Worm (Caenorhabditis elegans) whole organism, L4 larva: ENCODE results near the gene F11G11.5.
A peak's percentile ranks its signal among the peaks of the same experiment; 100 is the strongest.

ENCODE experiments used
- F10B5.3 ChIP-seq: sonication (generic microtip); optimal IDR thresholded peaks from 2 replicates; lab custom pipeline; 2016; ENCODE audit warnings: mild to moderate bottlenecking, missing genetic modification characterization, missing compliant biosample characterization
- F49E8.2 ChIP-seq: sonication (generic microtip); optimal IDR thresholded peaks from 2 replicates; lab custom pipeline; 2016; ENCODE audit warnings: missing compliant biosample characterization, mild to moderate bottlenecking, missing genetic modification characterization, borderline replicate concordance
- R02D3.7 ChIP-seq: fragments of 150-350 bp; sonication (generic microtip); optimal IDR thresholded peaks from 3 replicates; lab custom pipeline; 2014; ENCODE audit warnings: missing biosample characterization, missing genetic modification characterization
- Y105C5A.15 ChIP-seq: fragments of 200-800 bp; sonication (Bioruptor generic); IDR thresholded peaks from 2 replicates; pipeline ENCODE4 v1.3.6; 2022; ENCODE audit warnings: missing genetic modification characterization, missing compliant biosample characterization
- aha-1 ChIP-seq: fragments of 150-350 bp; peaks from one replicate; lab custom pipeline; 2014; ENCODE audit warnings: missing biosample characterization, missing genetic modification characterization
- attf-4 ChIP-seq: sonication (generic microtip); optimal IDR thresholded peaks from 3 replicates; lab custom pipeline; 2017; ENCODE audit warnings: missing biosample characterization, missing genetic modification characterization
- ceh-62 ChIP-seq: sonication (generic microtip); optimal IDR thresholded peaks from 2 replicates; lab custom pipeline; 2017; ENCODE audit warnings: missing biosample characterization, missing genetic modification characterization
- ceh-82 ChIP-seq: sonication (generic microtip); optimal IDR thresholded peaks from 2 replicates; lab custom pipeline; 2017; ENCODE audit warnings: missing biosample characterization, missing genetic modification characterization
- ctbp-1 ChIP-seq: fragments of 200-800 bp; sonication (Bioruptor generic); IDR thresholded peaks from 2 replicates; pipeline ENCODE4 v1.3.6; 2022; ENCODE audit warnings: missing genetic modification reagents, missing genetic modification characterization, missing compliant biosample characterization
- dmd-9 ChIP-seq: fragments of 200-800 bp; sonication (Bioruptor generic); IDR thresholded peaks from 2 replicates; pipeline ENCODE4 v1.3.6; 2022; ENCODE audit warnings: missing genetic modification reagents, missing genetic modification characterization, missing compliant biosample characterization
- duxl-1 ChIP-seq: sonication (generic microtip); optimal IDR thresholded peaks from 2 replicates; lab custom pipeline; 2016; ENCODE audit warnings: mild to moderate bottlenecking, missing genetic modification characterization, moderate library complexity, missing compliant biosample characterization; ENCODE audit not compliant: poor library complexity
- egl-27 ChIP-seq: sonication (generic microtip); optimal IDR thresholded peaks from 3 replicates; lab custom pipeline; 2017; ENCODE audit warnings: missing biosample characterization, missing genetic modification reagents, missing genetic modification characterization
- egl-43 ChIP-seq: fragments of 200-800 bp; sonication (Bioruptor generic); IDR thresholded peaks from 2 replicates; pipeline ENCODE4 v1.3.6; 2022; ENCODE audit warnings: missing genetic modification reagents, missing genetic modification characterization, missing compliant biosample characterization
- fkh-10 ChIP-seq: fragments of 150-350 bp; optimal IDR thresholded peaks from 2 replicates; lab custom pipeline; 2014; ENCODE audit warnings: missing biosample characterization, missing genetic modification reagents, missing genetic modification characterization
- gei-8 ChIP-seq: fragments of 200-800 bp; sonication (Bioruptor generic); optimal IDR thresholded peaks from 2 replicates; lab custom pipeline; 2018; ENCODE audit warnings: mild to moderate bottlenecking, missing genetic modification characterization, missing compliant biosample characterization
- hmg-1.1 ChIP-seq: fragments of 200-800 bp; sonication (Bioruptor generic); IDR thresholded peaks from 2 replicates; pipeline ENCODE4 v1.3.6; 2022; ENCODE audit warnings: missing genetic modification reagents, missing genetic modification characterization, missing compliant biosample characterization
- lim-7 ChIP-seq: fragments of 200-800 bp; sonication (Bioruptor generic); IDR thresholded peaks from 2 replicates; pipeline ENCODE4 v1.3.6; 2022; ENCODE audit warnings: missing genetic modification characterization, missing compliant biosample characterization
- lin-1 ChIP-seq: fragments of 200-800 bp; sonication (Bioruptor generic); IDR thresholded peaks from 2 replicates; pipeline ENCODE4 v1.3.6; 2022; ENCODE audit warnings: missing genetic modification reagents, missing genetic modification characterization, missing compliant biosample characterization
- lin-29 ChIP-seq: fragments of 200-800 bp; sonication (Bioruptor generic); IDR thresholded peaks from 2 replicates; pipeline ENCODE4 v1.3.6; 2022; ENCODE audit warnings: missing genetic modification reagents, missing genetic modification characterization, missing compliant biosample characterization
- lin-38 ChIP-seq: fragments of 200-800 bp; sonication (Bioruptor generic); IDR thresholded peaks from 2 replicates; pipeline ENCODE4 v1.3.6; 2022; ENCODE audit warnings: missing genetic modification reagents, missing genetic modification characterization, missing compliant biosample characterization
- lir-3 ChIP-seq: sonication (generic microtip); optimal IDR thresholded peaks from 2 replicates; lab custom pipeline; 2016; ENCODE audit warnings: mild to moderate bottlenecking, missing genetic modification characterization, missing compliant biosample characterization
- madf-5 ChIP-seq, 2 experiments: fragments of 200-800 bp; sonication (Bioruptor generic); IDR thresholded peaks; 2 replicates each; pipeline ENCODE4 v1.3.6; 2022; ENCODE audit warnings: missing compliant biosample characterization in 2 of 2, missing genetic modification characterization in 2 of 2
- madf-9 ChIP-seq: fragments of 200-800 bp; sonication (Bioruptor generic); conservative IDR thresholded peaks from 2 replicates; pipeline ENCODE4 v1.3.6; 2022; ENCODE audit warnings: missing genetic modification reagents, missing genetic modification characterization, missing compliant biosample characterization
- nhr-10 ChIP-seq: fragments of 150-350 bp; optimal IDR thresholded peaks from 2 replicates; lab custom pipeline; 2014; ENCODE audit warnings: missing biosample characterization, missing genetic modification characterization
- nhr-28 ChIP-seq: fragments of 150-350 bp; optimal IDR thresholded peaks from 2 replicates; lab custom pipeline; 2014; ENCODE audit warnings: missing biosample characterization, missing genetic modification characterization
- nhr-76 ChIP-seq: fragments of 150-350 bp; optimal IDR thresholded peaks from 2 replicates; lab custom pipeline; 2014; ENCODE audit warnings: missing biosample characterization, missing genetic modification characterization
- rbr-2 ChIP-seq: sonication (generic microtip); optimal IDR thresholded peaks from 2 replicates; lab custom pipeline; 2016; ENCODE audit warnings: missing genotype, missing genetic modification characterization, missing compliant biosample characterization
- set-16 ChIP-seq: fragments of 200-800 bp; sonication (Bioruptor generic); IDR thresholded peaks from 2 replicates; pipeline ENCODE4 v1.3.6; 2022; ENCODE audit warnings: missing genetic modification reagents, missing genetic modification characterization, missing compliant biosample characterization
- snpc-1.2 ChIP-seq: fragments of 200-800 bp; sonication (Bioruptor generic); IDR thresholded peaks from 2 replicates; pipeline ENCODE4 v1.3.6; 2022; ENCODE audit warnings: missing genetic modification reagents, missing genetic modification characterization, missing compliant biosample characterization
- spr-3 ChIP-seq: fragments of 200-800 bp; sonication (Bioruptor generic); optimal IDR thresholded peaks from 2 replicates; lab custom pipeline; 2018; ENCODE audit warnings: mild to moderate bottlenecking, missing genetic modification characterization, missing compliant biosample characterization
- tag-97 ChIP-seq: fragments of 200-800 bp; sonication (Bioruptor generic); IDR thresholded peaks from 2 replicates; pipeline ENCODE4 v1.3.6; 2022; ENCODE audit warnings: missing genetic modification characterization, missing compliant biosample characterization

The F11G11.5 gene

DNA sequence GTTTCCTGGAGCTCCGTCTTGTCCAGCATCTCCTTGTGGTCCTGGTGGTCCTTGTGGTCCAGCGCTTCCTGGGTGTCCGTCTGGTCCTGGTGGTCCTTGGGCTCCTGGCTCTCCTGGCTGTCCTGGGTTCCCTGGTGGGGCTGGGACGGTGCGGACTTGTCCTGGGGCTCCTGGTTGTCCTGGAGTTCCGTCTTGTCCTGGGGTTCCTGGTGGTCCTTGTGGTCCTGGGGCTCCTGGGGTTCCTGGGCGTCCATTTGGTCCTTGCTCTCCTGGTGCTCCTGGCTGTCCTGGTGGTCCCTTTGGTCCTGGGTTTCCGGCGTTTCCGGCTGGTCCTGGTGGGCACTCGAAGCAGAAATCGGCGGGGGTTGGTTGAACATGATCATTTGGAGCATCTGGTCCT lies 9.1 kb downstream of the F11G11.5 start:
- TF ChIP-seq set-16 (GFP tag; lab: Robert Waterston, UW): peak; percentile 97
- TF ChIP-seq snpc-1.2 (GFP tag; lab: Robert Waterston, UW): 0 out of 2 replicates have a peak, but pooled peaks have one; percentile 23

DNA sequence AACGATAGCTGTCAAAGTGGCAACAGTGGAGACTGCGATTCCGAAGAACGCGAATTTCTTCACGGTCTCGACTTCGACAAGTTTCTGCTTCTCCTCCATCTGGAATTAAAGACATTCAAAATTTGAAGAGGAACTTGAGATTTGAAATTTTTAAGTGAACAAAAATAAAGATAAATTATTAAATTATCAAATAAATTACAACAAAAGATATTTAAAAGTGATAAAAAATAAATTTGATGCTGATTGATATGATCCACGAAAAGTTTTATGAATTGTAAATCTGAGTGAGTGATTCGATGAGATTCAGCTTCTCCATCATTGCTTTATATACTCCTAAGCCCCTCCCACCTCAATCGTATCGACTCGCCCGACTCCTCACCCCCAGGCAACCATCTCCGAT lies 9.8 kb downstream of the F11G11.5 start, which contains the start of gene col-17:
Gene col-17 (minus strand): TSS at position 101 of the 400 bp plus-strand sequence.
- TF ChIP-seq lir-3 (tag; lab: Kevin White, UChicago) (no peak), attf-4 (tag; lab: Kevin White, UChicago) (no peak), fkh-10 (GFP tag; lab: Kevin White, UChicago) (no peak), lim-7 (GFP tag; lab: Robert Waterston, UW) (no peak), madf-5 (GFP tag; IDR thresholded peaks at IDR 0.05; lab: Robert Waterston, UW) (no peak), tag-97 (GFP tag; lab: Robert Waterston, UW) (no peak), lin-38 (GFP tag; lab: Robert Waterston, UW) (no peak), snpc-1.2 (GFP tag; lab: Robert Waterston, UW) (no peak), lin-29 (no peak), F49E8.2 (tag; lab: Kevin White, UChicago) (no peak), nhr-28 (no peak), Y105C5A.15 (GFP tag; lab: Robert Waterston, UW) (no peak), ceh-82 (tag; lab: Kevin White, UChicago) (no peak), lin-1 (GFP tag; lab: Robert Waterston, UW) (no peak), rbr-2 (tag; lab: Kevin White, UChicago) (no peak)

DNA sequence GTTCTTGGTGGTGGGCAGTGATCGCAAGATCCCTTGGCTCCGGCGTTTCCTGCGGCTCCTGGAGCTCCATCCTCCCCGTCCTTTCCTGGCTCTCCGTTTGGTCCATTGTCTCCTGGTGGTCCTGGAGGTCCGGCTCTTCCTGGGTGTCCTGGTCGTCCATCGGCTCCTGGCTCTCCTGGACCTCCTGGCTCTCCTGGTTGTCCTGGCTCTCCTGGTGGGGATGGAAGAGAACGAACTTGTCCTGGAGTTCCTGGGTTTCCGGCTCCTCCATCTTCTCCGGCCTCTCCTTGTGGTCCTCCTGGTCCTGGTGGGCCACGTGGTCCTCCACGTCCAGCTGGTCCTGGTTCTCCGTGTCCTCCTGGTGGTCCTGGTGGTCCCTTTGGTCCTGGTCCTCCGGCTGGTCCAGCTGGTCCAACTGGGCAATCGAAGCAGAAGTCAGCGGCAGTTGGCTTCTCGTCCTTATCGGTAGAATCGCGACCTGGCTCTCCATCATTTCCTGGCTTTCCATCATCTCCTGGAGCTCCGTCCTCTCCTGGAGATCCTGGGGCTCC lies 12.1 kb downstream of the F11G11.5 start:
- TF ChIP-seq nhr-10 (tag; lab: Kevin White, UChicago) (no peak), set-16 (GFP tag; lab: Robert Waterston, UW) (peak; percentile 98), spr-3 (GFP tag; lab: Kevin White, UChicago) (no peak), lin-38 (GFP tag; lab: Robert Waterston, UW) (no peak), egl-43 (GFP tag; lab: Robert Waterston, UW) (0 out of 2 replicates have a peak, but pooled peaks have one; percentile 33), ctbp-1 (GFP tag; lab: Robert Waterston, UW) (0 out of 2 replicates have a peak, but pooled peaks have one; percentile 29), lim-7 (GFP tag; lab: Robert Waterston, UW) (no peak), F49E8.2 (tag; lab: Kevin White, UChicago) (no peak), gei-8 (no peak), madf-9 (GFP tag; lab: Robert Waterston, UW) (peak; percentile 2; the same call in 1 of the 2 replicates), ceh-62 (tag; lab: Kevin White, UChicago) (no peak), egl-27 (tag; lab: Kevin White, UChicago) (no peak), aha-1 (tag; lab: Kevin White, UChicago) (peak; percentile 7)

DNA sequence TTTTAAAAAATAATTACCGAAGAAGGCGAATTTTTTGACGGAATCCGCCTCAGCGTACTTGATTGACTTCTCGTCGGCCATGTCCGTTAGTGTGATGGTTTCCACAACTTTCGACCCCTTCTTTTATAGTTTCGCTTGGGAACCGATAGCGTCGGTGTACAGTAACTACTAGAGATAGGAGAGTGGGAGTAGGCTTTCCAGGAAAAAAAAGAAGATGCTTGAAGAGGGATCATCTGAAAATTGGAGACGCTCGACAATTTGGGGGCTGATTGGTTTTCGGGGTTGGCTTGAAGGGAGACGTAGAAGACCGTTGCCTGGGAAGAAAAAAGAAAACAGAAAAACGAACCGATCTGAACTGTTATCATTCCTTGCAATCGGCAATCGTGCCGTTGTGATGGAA lies 13.0 kb downstream of the F11G11.5 start, which contains the start of gene col-20:
Gene col-20 (minus strand): TSS at position 101 of the 400 bp plus-strand sequence.
- TF ChIP-seq dmd-9 (no peak), hmg-1.1 (GFP tag; lab: Robert Waterston, UW) (no peak)
- TF ChIP-seq, all 104 proteins: peak for 0

DNA sequence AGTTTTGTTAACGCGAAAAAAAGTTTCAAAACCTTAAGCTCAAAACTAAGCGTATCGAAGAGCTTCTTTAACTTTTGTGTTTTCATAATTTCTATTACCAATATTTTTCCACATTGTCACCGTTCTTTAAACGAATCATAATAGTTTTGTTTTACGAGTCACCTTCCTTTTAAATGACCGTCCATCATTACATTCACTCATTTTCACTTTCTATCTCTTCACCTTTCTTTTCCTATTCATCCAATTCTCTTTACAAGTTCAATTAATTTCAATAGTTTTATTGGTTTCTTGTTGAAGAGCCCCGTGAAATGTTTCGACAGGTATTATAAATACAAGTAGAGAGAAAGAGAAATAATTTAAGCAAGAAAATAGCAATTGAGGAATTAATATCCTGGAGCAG lies 14.1 kb downstream of the F11G11.5 start:
- TF ChIP-seq R02D3.7 (tag; lab: Kevin White, UChicago) (no peak), F10B5.3 (tag; lab: Kevin White, UChicago) (no peak), ceh-82 (tag; lab: Kevin White, UChicago) (peak; percentile 20), duxl-1 (tag; lab: Kevin White, UChicago) (no peak), nhr-76 (no peak), F49E8.2 (tag; lab: Kevin White, UChicago) (no peak), lir-3 (tag; lab: Kevin White, UChicago) (no peak)
